Worm (Caenorhabditis elegans) whole organism, mixed stage, embryonic: ENCODE measurements around the gene F46H6.5.

Experiments
- blmp-1 ChIP-seq: fragments of 150-350 bp; optimal IDR thresholded peaks from 2 replicates; lab custom pipeline; 2014; ENCODE audit warnings: missing biosample characterization, missing genetic modification characterization
- ces-1 ChIP-seq: fragments of 150-350 bp; optimal IDR thresholded peaks from 2 replicates; lab custom pipeline; 2014; ENCODE audit warnings: missing biosample characterization, missing genetic modification reagents, missing genetic modification characterization
- elt-1 ChIP-seq: sonication (generic microtip); optimal IDR thresholded peaks from 2 replicates; lab custom pipeline; 2017; ENCODE audit warnings: missing genetic modification characterization, mild to moderate bottlenecking, missing compliant biosample characterization, antibody characterized with exemption, moderate library complexity, borderline replicate concordance; ENCODE audit not compliant: insufficient read depth
- lsy-2 ChIP-seq: fragments of 150-350 bp; optimal IDR thresholded peaks from 2 replicates; lab custom pipeline; 2014; ENCODE audit warnings: missing biosample characterization, missing genetic modification characterization
- snpc-4 ChIP-seq: fragments of 150-350 bp; optimal IDR thresholded peaks from 2 replicates; lab custom pipeline; 2014; ENCODE audit warnings: missing biosample characterization, missing genetic modification characterization
- sptf-1 ChIP-seq: sonication (generic microtip); optimal IDR thresholded peaks from 2 replicates; lab custom pipeline; 2017; ENCODE audit warnings: mild to moderate bottlenecking, missing genetic modification characterization, moderate library complexity, missing compliant biosample characterization
- unc-120 ChIP-seq: sonication (generic microtip); optimal IDR thresholded peaks from 2 replicates; lab custom pipeline; 2017; ENCODE audit warnings: missing genetic modification characterization, missing compliant biosample characterization; ENCODE audit not compliant: poor library complexity, severe bottlenecking
- ztf-11 ChIP-seq: fragments of 150-350 bp; optimal IDR thresholded peaks from 2 replicates; lab custom pipeline; 2014; ENCODE audit warnings: missing biosample characterization, missing genetic modification characterization

ce11 chrX:4530426-4531044 is 38.5 kb upstream of the F46H6.5 start:
- TF ChIP-seq snpc-4 (tag; lab: Kevin White, UChicago) = no peak
- no peak for TF ChIP-seq lsy-2 (tag; lab: Kevin White, UChicago)
- no peak for TF ChIP-seq blmp-1 (tag; lab: Kevin White, UChicago)
- TF ChIP-seq unc-120 (tag; lab: Kevin White, UChicago) = no peak
- TF ChIP-seq sptf-1 (tag; lab: Kevin White, UChicago) = no peak
- TF ChIP-seq elt-1 (tag; lab: Kevin White, UChicago) = no peak
- no peak for TF ChIP-seq ztf-11
- no peak for TF ChIP-seq ces-1
